Worm (Caenorhabditis elegans) whole organism, late embryonic: Measurements from ENCODE around the gene R10E9.3.
A peak's percentile ranks its signal among the peaks of the same experiment; 100 is the strongest.

Source experiments
- C38D4.7 ChIP-seq: fragments of 200-800 bp; sonication (Bioruptor generic); optimal IDR thresholded peaks from 2 replicates; lab custom pipeline; 2018; ENCODE audit warnings: mild to moderate bottlenecking, missing genetic modification characterization, moderate library complexity, missing compliant biosample characterization
- K02D7.2 ChIP-seq: sonication (generic microtip); optimal IDR thresholded peaks from 2 replicates; lab custom pipeline; 2017; ENCODE audit warnings: mild to moderate bottlenecking, missing genetic modification characterization, missing compliant biosample characterization
- K09A11.1 ChIP-seq: sonication (generic microtip); optimal IDR thresholded peaks from 2 replicates; lab custom pipeline; 2017; ENCODE audit warnings: antibody characterized with exemption, mild to moderate bottlenecking, missing genetic modification characterization, missing compliant biosample characterization; ENCODE audit not compliant: insufficient read depth
- T23F11.4 ChIP-seq: fragments of 200-800 bp; sonication (Bioruptor generic); optimal IDR thresholded peaks from 2 replicates; lab custom pipeline; 2018; ENCODE audit warnings: mild to moderate bottlenecking, missing genetic modification characterization, missing compliant biosample characterization
- Y22D7AL.16 ChIP-seq: sonication (generic microtip); optimal IDR thresholded peaks from 2 replicates; lab custom pipeline; 2016; ENCODE audit warnings: missing genetic modification characterization, missing compliant biosample characterization
- ahr-1 ChIP-seq: sonication (generic microtip); optimal IDR thresholded peaks from 2 replicates; lab custom pipeline; 2016; ENCODE audit warnings: missing genetic modification characterization, missing compliant biosample characterization
- ama-1 ChIP-seq: fragments of 150-350 bp; optimal IDR thresholded peaks from 2 replicates; lab custom pipeline; 2014
- ceh-14 ChIP-seq: sonication (generic microtip); optimal IDR thresholded peaks from 2 replicates; lab custom pipeline; 2016; ENCODE audit warnings: missing genotype, missing genetic modification characterization, missing compliant biosample characterization
- ceh-18 ChIP-seq: sonication (generic microtip); optimal IDR thresholded peaks from 2 replicates; lab custom pipeline; 2016; ENCODE audit warnings: missing genetic modification characterization, missing compliant biosample characterization
- ceh-24 ChIP-seq: sonication (generic microtip); optimal IDR thresholded peaks from 2 replicates; lab custom pipeline; 2016; ENCODE audit warnings: mild to moderate bottlenecking, missing genetic modification characterization, missing compliant biosample characterization
- ceh-31 ChIP-seq: sonication (generic microtip); optimal IDR thresholded peaks from 2 replicates; lab custom pipeline; 2016; ENCODE audit warnings: missing genetic modification characterization, missing compliant biosample characterization
- ceh-34 ChIP-seq: sonication (generic microtip); optimal IDR thresholded peaks from 2 replicates; lab custom pipeline; 2016; ENCODE audit warnings: mild to moderate bottlenecking, missing genetic modification characterization, missing compliant biosample characterization
- ceh-45 ChIP-seq: fragments of 200-800 bp; sonication (Bioruptor generic); IDR thresholded peaks from 2 replicates; pipeline ENCODE4 v1.3.6; 2022; ENCODE audit warnings: missing genetic modification reagents, missing genetic modification characterization, missing compliant biosample characterization
- ceh-48 ChIP-seq: sonication (generic microtip); optimal IDR thresholded peaks from 2 replicates; lab custom pipeline; 2016; ENCODE audit warnings: missing genetic modification characterization, inconsistent platforms, missing compliant biosample characterization
- ceh-6 ChIP-seq: fragments of 200-800 bp; sonication (Bioruptor generic); optimal IDR thresholded peaks from 2 replicates; lab custom pipeline; 2018; ENCODE audit warnings: mild to moderate bottlenecking, missing genetic modification characterization, missing compliant biosample characterization
- ceh-9 ChIP-seq: sonication (generic microtip); optimal IDR thresholded peaks from 2 replicates; lab custom pipeline; 2016; ENCODE audit warnings: mild to moderate bottlenecking, missing genetic modification characterization, inconsistent platforms, missing compliant biosample characterization
- che-1 ChIP-seq: sonication (generic microtip); optimal IDR thresholded peaks from 2 replicates; lab custom pipeline; 2016; ENCODE audit warnings: mild to moderate bottlenecking, missing genetic modification characterization, missing compliant biosample characterization
- elt-2 ChIP-seq: sonication (generic microtip); optimal IDR thresholded peaks from 2 replicates; lab custom pipeline; 2016; ENCODE audit warnings: missing genetic modification reagents, missing genetic modification characterization, missing compliant biosample characterization
- eyg-1 ChIP-seq: sonication (generic microtip); optimal IDR thresholded peaks from 2 replicates; lab custom pipeline; 2016; ENCODE audit warnings: missing genotype, missing genetic modification characterization, missing compliant biosample characterization
- fax-1 ChIP-seq: sonication (generic microtip); optimal IDR thresholded peaks from 2 replicates; lab custom pipeline; 2016; ENCODE audit warnings: missing genotype, missing genetic modification characterization, missing compliant biosample characterization
- fkh-10 ChIP-seq: fragments of 150-350 bp; optimal IDR thresholded peaks from 2 replicates; lab custom pipeline; 2014; ENCODE audit warnings: missing biosample characterization, missing genetic modification reagents, missing genetic modification characterization
- gmeb-2 ChIP-seq: sonication (generic microtip); optimal IDR thresholded peaks from 2 replicates; lab custom pipeline; 2016; ENCODE audit warnings: missing genetic modification characterization, inconsistent platforms, missing compliant biosample characterization
- hlh-13 ChIP-seq: fragments of 200-800 bp; sonication (Bioruptor generic); optimal IDR thresholded peaks from 2 replicates; lab custom pipeline; 2018; ENCODE audit warnings: mild to moderate bottlenecking, missing genetic modification characterization, missing compliant biosample characterization
- hlh-30 ChIP-seq: sonication (generic microtip); optimal IDR thresholded peaks from 2 replicates; lab custom pipeline; 2017; ENCODE audit warnings: antibody characterized with exemption, missing genetic modification characterization, missing compliant biosample characterization; ENCODE audit not compliant: insufficient read depth
- hlh-8 ChIP-seq: sonication (generic microtip); optimal IDR thresholded peaks from 2 replicates; lab custom pipeline; 2016; ENCODE audit warnings: missing genotype, missing genetic modification characterization, missing compliant biosample characterization
- lim-6 ChIP-seq: sonication (generic microtip); optimal IDR thresholded peaks from 2 replicates; lab custom pipeline; 2016; ENCODE audit warnings: missing genetic modification characterization, missing compliant biosample characterization
- mec-3 ChIP-seq: sonication (generic microtip); optimal IDR thresholded peaks from 2 replicates; lab custom pipeline; 2016; ENCODE audit warnings: borderline replicate concordance, missing genetic modification characterization, missing compliant biosample characterization
- nfya-1 ChIP-seq: sonication (generic microtip); optimal IDR thresholded peaks from 2 replicates; lab custom pipeline; 2017; ENCODE audit warnings: missing genetic modification characterization, mild to moderate bottlenecking, missing compliant biosample characterization, antibody characterized with exemption, moderate library complexity
- nhr-232 ChIP-seq: sonication (generic microtip); optimal IDR thresholded peaks from 2 replicates; lab custom pipeline; 2016; ENCODE audit warnings: missing genetic modification characterization, missing compliant biosample characterization
- pag-3 ChIP-seq: sonication (generic microtip); optimal IDR thresholded peaks from 2 replicates; lab custom pipeline; 2016; ENCODE audit warnings: missing compliant biosample characterization, missing genetic modification characterization, borderline replicate concordance
- pat-9 ChIP-seq: fragments of 200-800 bp; sonication (Bioruptor generic); optimal IDR thresholded peaks from 2 replicates; lab custom pipeline; 2018; ENCODE audit warnings: mild to moderate bottlenecking, missing genetic modification characterization, moderate library complexity, missing compliant biosample characterization
- pha-2 ChIP-seq: sonication (generic microtip); optimal IDR thresholded peaks from 2 replicates; lab custom pipeline; 2017; ENCODE audit warnings: mild to moderate bottlenecking, missing genetic modification characterization, missing compliant biosample characterization
- pqm-1 ChIP-seq: sonication (generic microtip); optimal IDR thresholded peaks from 2 replicates; lab custom pipeline; 2016; ENCODE audit warnings: missing genetic modification characterization, missing compliant biosample characterization
- ref-2 ChIP-seq: sonication (generic microtip); optimal IDR thresholded peaks from 2 replicates; lab custom pipeline; 2016; ENCODE audit warnings: missing genetic modification characterization, missing compliant biosample characterization
- rnt-1 ChIP-seq: sonication (generic microtip); optimal IDR thresholded peaks from 2 replicates; lab custom pipeline; 2016; ENCODE audit warnings: missing genetic modification characterization, missing compliant biosample characterization
- tbx-2 ChIP-seq: sonication (generic microtip); optimal IDR thresholded peaks from 2 replicates; lab custom pipeline; 2016; ENCODE audit warnings: missing genetic modification characterization, missing compliant biosample characterization
- tbx-7 ChIP-seq: sonication (generic microtip); optimal IDR thresholded peaks from 2 replicates; lab custom pipeline; 2016; ENCODE audit warnings: missing genotype, missing genetic modification characterization, missing compliant biosample characterization
- unc-55 ChIP-seq: sonication (generic microtip); optimal IDR thresholded peaks from 2 replicates; lab custom pipeline; 2017; ENCODE audit warnings: missing biosample characterization, missing genetic modification reagents, missing genetic modification characterization
- unc-86 ChIP-seq: sonication (generic microtip); optimal IDR thresholded peaks from 2 replicates; lab custom pipeline; 2016; ENCODE audit warnings: missing genetic modification characterization, missing compliant biosample characterization
- zip-5 ChIP-seq: sonication (generic microtip); optimal IDR thresholded peaks from 2 replicates; lab custom pipeline; 2016; ENCODE audit warnings: missing genetic modification characterization, missing compliant biosample characterization
- ztf-16 ChIP-seq: sonication (generic microtip); optimal IDR thresholded peaks from 2 replicates; lab custom pipeline; 2017; ENCODE audit warnings: missing genetic modification characterization, missing compliant biosample characterization

R10E9.3 gene

DNA sequence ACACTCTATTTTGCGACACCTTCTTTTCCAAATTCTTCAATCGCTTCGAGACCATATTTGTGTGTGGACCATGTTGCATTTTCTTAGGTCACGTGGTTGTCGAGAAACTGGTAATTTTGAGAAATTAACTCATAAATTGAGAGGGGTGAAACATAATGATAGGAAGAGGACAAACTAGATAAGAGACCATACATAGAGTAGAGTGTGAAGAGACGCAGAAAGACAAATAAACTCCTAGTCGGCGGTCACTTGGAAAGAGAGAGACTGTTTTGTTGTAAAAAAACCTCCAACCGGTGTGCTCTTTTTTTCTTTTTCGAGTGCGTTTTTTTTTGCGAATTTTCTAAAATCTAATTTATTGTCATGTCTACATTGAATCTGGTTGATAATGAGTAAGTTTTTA, at the start of gene R10E9.3:
Gene R10E9.3 (plus strand): TSS at position 235 of the 400 bp plus-strand sequence.
- no peak for TF ChIP-seq K02D7.2
- TF ChIP-seq ceh-18 (tag; lab: Kevin White, UChicago), result no peak
- TF ChIP-seq elt-2, result peak; percentile 34
- TF ChIP-seq hlh-30 (tag; lab: Kevin White, UChicago), result peak; percentile 31
- no peak for TF ChIP-seq ceh-45 (GFP tag; lab: Robert Waterston, UW)
- no peak for TF ChIP-seq tbx-7

DNA sequence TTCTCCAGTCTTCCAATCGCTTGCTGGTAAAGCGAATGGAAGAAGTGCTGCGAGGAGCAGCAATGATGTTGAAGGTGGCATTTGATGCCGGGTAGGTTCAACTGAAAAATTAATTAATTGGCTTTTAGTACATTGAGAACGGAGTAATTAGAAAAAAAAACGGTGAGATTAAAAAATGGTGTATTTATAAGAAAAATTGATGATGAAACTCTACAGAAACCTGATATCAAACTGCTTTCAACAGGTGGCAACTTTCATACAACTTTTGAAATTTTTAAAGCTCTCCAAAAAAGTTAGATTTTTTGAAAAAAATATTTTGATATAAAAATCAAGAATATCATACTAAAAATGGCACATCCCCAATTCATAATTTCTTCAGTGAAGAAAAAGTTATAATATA, 46.0 kb upstream of the R10E9.3 start, which contains the start of gene pat-3:
Gene pat-3 (minus strand): TSS at position 101 of the 400 bp plus-strand sequence.
- TF ChIP-seq pqm-1 (no peak), lim-6 (no peak), pat-9 (tag; lab: Kevin White, UChicago) (no peak), mec-3 (tag; lab: Kevin White, UChicago) (no peak), eyg-1 (tag; lab: Kevin White, UChicago) (no peak), ceh-34 (tag; lab: Kevin White, UChicago) (no peak), ceh-48 (tag; lab: Kevin White, UChicago) (no peak), unc-86 (no peak), ahr-1 (tag; lab: Kevin White, UChicago) (no peak), fkh-10 (GFP tag; lab: Kevin White, UChicago) (no peak), zip-5 (tag; lab: Kevin White, UChicago) (no peak), pha-2 (no peak), T23F11.4 (GFP tag; lab: Kevin White, UChicago) (no peak), ztf-16 (tag; lab: Kevin White, UChicago) (no peak)

DNA sequence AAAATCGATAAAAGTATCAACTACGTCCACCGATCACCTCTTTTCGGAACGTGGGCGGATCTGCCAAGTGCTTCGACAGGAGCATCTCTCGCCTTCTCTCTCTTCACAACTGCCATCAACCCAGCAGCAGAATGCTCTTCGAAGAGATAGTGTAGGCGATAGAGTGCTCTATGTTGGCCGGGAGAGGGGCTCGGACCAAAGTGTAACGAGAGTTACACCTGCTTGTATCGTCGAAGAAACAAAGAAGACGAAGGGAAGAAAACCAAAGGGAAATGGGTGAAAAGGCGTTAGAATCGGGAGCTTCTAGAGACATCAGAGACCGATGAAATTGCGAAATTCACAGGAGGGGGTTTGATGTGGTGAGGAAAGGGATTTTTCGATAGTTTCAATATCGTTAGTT, 45.2 kb upstream of the R10E9.3 start:
- TF ChIP-seq ceh-34 (tag; lab: Kevin White, UChicago) (peak; percentile 10), ceh-48 (tag; lab: Kevin White, UChicago) (no peak), ceh-9 (tag; lab: Kevin White, UChicago) (no peak), K09A11.1 (tag; lab: Kevin White, UChicago) (no peak), hlh-8 (tag; lab: Kevin White, UChicago) (no peak), ama-1 (lab: Kevin White, UChicago) (no peak), pag-3 (tag; lab: Kevin White, UChicago) (no peak), ceh-18 (tag; lab: Kevin White, UChicago) (peak; percentile 43), nfya-1 (tag; lab: Kevin White, UChicago) (peak; percentile 3), unc-55 (peak; percentile 78), rnt-1 (peak; percentile 63), che-1 (tag; lab: Kevin White, UChicago) (no peak), ceh-31 (peak; percentile 4), ahr-1 (tag; lab: Kevin White, UChicago) (no peak), hlh-13 (no peak), tbx-2 (tag; lab: Kevin White, UChicago) (peak; percentile 21), C38D4.7 (GFP tag; lab: Kevin White, UChicago) (no peak), fkh-10 (GFP tag; lab: Kevin White, UChicago) (no peak)

DNA sequence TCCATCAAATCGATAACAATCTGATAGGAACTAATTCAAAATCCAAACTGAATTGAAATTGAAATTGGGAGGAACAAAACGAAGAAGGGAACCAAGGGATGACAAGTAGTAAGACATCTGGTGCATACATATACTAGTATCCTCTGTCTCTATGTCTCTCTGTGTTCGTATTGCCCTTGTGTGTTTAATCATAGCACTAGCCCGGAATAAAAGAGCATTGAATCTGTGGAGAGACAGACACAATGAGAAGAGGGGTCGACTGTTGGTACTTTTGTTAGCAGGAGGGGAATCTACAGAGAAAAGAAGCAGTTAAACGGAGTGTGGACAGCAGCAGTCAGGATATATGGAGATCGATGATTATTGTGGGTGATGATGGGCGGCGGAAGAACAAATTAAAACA, 44.3 kb upstream of the R10E9.3 start:
- TF ChIP-seq K02D7.2 (no peak), fax-1 (tag; lab: Kevin White, UChicago) (no peak), zip-5 (tag; lab: Kevin White, UChicago) (no peak), gmeb-2 (tag; lab: Kevin White, UChicago) (no peak), pha-2 (no peak), tbx-2 (tag; lab: Kevin White, UChicago) (peak; percentile 1), rnt-1 (no peak), mec-3 (tag; lab: Kevin White, UChicago) (no peak), ceh-48 (tag; lab: Kevin White, UChicago) (no peak), nfya-1 (tag; lab: Kevin White, UChicago) (peak; percentile 60), ceh-9 (tag; lab: Kevin White, UChicago) (no peak), unc-86 (no peak), ceh-24 (no peak), ahr-1 (tag; lab: Kevin White, UChicago) (no peak), Y22D7AL.16 (tag; lab: Kevin White, UChicago) (no peak), hlh-8 (tag; lab: Kevin White, UChicago) (peak; percentile 12), ceh-31 (peak; percentile 10), ceh-34 (tag; lab: Kevin White, UChicago) (no peak), nhr-232 (tag; lab: Kevin White, UChicago) (no peak), ref-2 (tag; lab: Kevin White, UChicago) (peak; percentile 3), ceh-14 (tag; lab: Kevin White, UChicago) (no peak), ceh-6 (GFP tag; lab: Kevin White, UChicago) (no peak), unc-55 (peak; percentile 54)
